Fruit fly (Drosophila melanogaster) whole organism: Measurements from ENCODE around the gene CG15545.

Experiments
- CG8478 ChIP-seq: fragments of >200 bp; optimal IDR thresholded peaks from 2 replicates; lab custom pipeline; 2018; ENCODE audit warnings: inconsistent platforms
- Dll ChIP-seq: fragments of >200 bp; optimal IDR thresholded peaks from 2 replicates; lab custom pipeline; 2017
- EcR ChIP-seq, 2 experiments: fragments of >200 bp; optimal IDR thresholded peaks; 2 replicates each; lab custom pipeline; 2017; ENCODE audit warnings: missing biosample characterization in 2 of 2, missing genetic modification characterization in 2 of 2, missing genetic modification reagents in 2 of 2
- pan ChIP-seq: fragments of >200 bp; optimal IDR thresholded peaks from 2 replicates; lab custom pipeline; 2017
- psq ChIP-seq: fragments of >200 bp; optimal IDR thresholded peaks from 2 replicates; lab custom pipeline; 2017
- usp ChIP-seq: fragments of >200 bp; optimal IDR thresholded peaks from 2 replicates; lab custom pipeline; 2017; ENCODE audit warnings: missing biosample characterization, missing genetic modification characterization, mixed read lengths

The CG15545 gene

DNA sequence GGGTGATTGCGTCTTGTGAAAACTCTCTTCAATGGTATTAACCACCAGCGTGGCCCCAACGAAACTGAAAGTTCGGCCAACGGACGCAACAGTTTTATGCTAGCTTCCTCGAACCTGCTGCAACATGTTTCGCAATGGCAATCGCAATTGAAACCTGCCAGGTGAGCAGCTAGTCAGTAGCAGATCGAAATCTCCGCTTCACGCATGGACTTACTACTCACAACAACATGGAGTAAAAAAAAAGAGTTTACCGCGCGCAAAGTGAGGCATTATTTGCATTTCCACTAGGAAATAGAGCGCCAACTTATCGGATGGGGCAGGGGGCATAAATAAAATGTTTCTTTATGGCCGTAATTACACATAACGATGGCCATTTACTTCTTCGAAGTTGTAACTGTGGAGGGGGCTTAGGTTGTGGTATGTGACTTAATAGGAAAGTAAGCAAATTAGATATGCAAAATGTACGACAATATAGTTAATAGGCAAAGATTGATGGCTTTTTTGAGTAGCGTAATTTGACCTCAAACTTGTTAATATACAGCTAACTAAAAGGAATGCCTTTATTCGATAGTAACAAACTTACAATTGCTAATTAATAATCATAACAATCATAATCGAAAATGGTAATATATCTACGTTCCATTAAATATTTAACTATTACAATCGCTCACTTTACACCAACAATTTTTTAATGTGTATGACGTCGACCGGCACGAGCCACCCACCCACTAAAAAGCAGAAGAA is at the start of gene CG15545:
Gene CG15545 (minus strand): TSS at position 51 of the 744 bp plus-strand sequence.
- no peak for TF ChIP-seq pan (lab: Kevin White, UChicago)
- TF ChIP-seq Dll (lab: Kevin White, UChicago): no peak
- no peak for TF ChIP-seq usp (GFP tag; lab: Kevin White, UChicago)
- no peak for TF ChIP-seq EcR (GFP tag; optimal IDR thresholded peaks at IDR 0.05; lab: Kevin White, UChicago)
- TF ChIP-seq CG8478: no peak
- no peak for TF ChIP-seq psq (lab: Kevin White, UChicago)

DNA sequence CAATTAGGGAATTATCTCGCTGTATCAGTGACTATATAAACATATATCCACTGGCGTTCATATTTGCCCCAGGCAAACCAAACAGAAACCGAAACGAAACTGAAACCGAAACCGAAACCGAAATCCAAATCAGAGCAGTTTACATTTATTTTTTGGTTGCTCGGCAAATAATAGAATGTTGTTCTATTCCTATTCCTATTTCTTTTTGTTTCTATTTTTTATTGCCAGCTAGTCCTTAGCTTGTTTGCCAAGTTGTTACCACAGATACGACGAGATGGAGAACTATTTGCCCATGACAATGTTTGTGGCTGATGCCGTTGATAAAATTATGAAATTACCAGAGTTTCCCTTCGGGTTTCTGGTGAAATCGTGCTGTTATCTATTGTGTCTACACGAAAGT is 46.7 kb upstream of the CG15545 start:
- no peak for TF ChIP-seq CG8478
- no peak for TF ChIP-seq psq (lab: Kevin White, UChicago)
- no peak for TF ChIP-seq Dll (lab: Kevin White, UChicago)
- no peak for TF ChIP-seq EcR (GFP tag; optimal IDR thresholded peaks at IDR 0.05; lab: Kevin White, UChicago)
- no peak for TF ChIP-seq usp (GFP tag; lab: Kevin White, UChicago)
- no peak for TF ChIP-seq pan (lab: Kevin White, UChicago)

DNA sequence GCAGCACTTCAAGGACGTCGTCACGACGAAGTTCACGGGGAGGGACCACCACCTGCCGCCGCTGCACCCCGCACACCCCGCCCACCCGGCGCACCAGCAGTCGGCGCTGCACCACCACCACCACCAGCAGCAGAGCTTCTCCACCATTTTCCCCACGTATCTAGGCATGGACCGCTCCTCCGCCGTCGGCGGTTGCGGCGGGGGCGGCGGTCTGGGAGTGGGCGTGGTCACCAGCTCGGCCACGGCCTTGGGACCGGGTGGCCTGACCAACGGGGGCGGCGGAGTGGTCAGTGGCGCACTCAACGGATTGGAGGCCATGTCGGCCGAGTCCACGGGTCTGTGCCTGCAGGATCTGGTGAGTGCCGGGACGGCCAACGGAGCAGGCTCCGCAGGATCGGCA is 43.9 kb upstream of the CG15545 start:
- TF ChIP-seq pan (lab: Kevin White, UChicago): no peak
- TF ChIP-seq Dll (lab: Kevin White, UChicago): no peak
- no peak for TF ChIP-seq EcR (GFP tag; optimal IDR thresholded peaks at IDR 0.05; lab: Kevin White, UChicago)
- TF ChIP-seq CG8478: no peak
- no peak for TF ChIP-seq usp (GFP tag; lab: Kevin White, UChicago)
- TF ChIP-seq psq (lab: Kevin White, UChicago): no peak

DNA sequence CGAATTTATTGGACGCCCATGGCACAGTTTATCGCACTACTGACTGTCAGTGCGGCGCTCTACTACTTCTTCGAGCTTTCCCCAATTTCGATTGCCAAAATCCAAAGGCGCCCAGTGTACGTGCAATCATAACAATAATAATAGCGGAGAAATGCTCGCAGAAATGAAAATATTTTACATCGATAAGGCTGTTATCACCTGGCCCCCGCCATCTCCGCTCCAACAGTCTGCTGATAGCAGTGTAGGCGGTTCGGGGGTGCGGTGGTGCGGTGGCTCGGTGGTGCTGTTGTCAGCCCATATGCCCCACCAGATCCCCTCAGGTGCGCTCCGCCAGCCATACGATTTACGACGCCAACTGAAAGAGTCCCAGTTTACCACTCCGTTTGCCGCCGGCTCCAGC is 43.1 kb upstream of the CG15545 start:
- TF ChIP-seq EcR (GFP tag; optimal IDR thresholded peaks at IDR 0.05; lab: Kevin White, UChicago): no peak
- TF ChIP-seq usp (GFP tag; lab: Kevin White, UChicago): no peak
- TF ChIP-seq pan (lab: Kevin White, UChicago): no peak
- no peak for TF ChIP-seq Dll (lab: Kevin White, UChicago)
- no peak for TF ChIP-seq CG8478

DNA sequence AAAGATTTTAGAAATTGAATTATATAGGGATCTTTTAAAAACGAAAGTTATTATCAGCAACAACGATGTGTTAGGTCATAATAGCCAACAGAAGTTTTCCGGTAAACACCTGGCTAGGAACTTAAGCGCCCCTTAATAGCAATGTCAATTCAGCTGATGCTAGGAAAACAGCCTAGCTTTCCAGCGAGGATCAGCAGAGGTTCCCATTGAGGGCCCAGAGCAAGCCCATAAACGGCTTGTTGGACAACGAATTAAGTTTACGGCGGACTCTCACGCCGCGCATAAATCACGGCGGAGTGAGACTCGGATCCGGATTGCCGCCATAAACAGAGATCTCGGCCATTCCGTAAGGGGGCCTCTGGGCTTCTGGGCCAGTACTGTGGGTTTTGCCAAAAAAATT is 41.6 kb upstream of the CG15545 start:
- no peak for TF ChIP-seq EcR (GFP tag; optimal IDR thresholded peaks at IDR 0.05; lab: Kevin White, UChicago)
- no peak for TF ChIP-seq pan (lab: Kevin White, UChicago)
- TF ChIP-seq Dll (lab: Kevin White, UChicago): no peak
- no peak for TF ChIP-seq usp (GFP tag; lab: Kevin White, UChicago)
- no peak for TF ChIP-seq psq (lab: Kevin White, UChicago)
- TF ChIP-seq CG8478: no peak

DNA sequence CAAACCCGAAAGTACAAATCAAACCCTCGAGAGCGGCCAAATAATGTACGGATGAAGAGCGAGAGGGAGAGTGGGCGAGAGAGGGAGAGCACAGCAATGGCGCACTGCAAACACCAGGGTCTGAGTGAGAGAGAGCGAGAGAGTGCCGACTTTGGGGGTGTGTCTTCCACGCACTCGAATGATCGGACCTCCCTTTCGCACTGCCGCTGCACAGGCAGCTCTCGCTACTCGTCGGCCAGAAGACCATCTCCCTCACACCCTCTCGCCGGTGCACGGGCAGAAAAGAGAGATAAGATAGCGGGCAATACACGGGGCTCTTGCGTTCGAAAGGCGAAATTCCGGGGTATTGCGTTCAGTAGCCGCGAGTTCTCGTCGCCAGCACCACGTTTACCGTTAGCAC is 40.3 kb upstream of the CG15545 start, which contains the start of gene Ptx1:
Gene Ptx1 (plus strand): TSS at position 353 of the 400 bp plus-strand sequence.
- peak; percentile 65 for TF ChIP-seq Dll (lab: Kevin White, UChicago)
- TF ChIP-seq CG8478: peak; percentile 94
- TF ChIP-seq pan (lab: Kevin White, UChicago): no peak

DNA sequence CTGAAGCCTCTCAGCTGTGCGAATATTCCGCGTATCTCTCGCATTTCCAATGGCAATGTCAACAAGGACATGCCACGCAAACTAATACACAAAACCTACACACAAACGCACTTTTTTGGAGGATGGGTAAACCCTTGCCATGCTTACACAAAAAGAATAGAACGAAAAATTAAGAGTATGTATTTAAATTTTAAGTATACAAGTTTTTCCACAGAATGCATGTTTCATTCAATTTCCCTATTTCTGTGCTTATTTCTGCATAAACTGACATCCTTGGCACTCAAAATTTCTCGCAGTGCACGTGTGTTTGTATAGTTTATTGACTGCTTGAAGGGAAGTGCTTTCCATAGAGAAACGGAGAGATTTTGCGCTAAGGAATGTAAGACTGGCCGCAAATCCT is 37.7 kb upstream of the CG15545 start:
- TF ChIP-seq pan (lab: Kevin White, UChicago) (no peak), psq (lab: Kevin White, UChicago) (no peak), Dll (lab: Kevin White, UChicago) (no peak), CG8478 (no peak), usp (GFP tag; lab: Kevin White, UChicago) (no peak), EcR (GFP tag; optimal IDR thresholded peaks at IDR 0.05; lab: Kevin White, UChicago) (no peak)

DNA sequence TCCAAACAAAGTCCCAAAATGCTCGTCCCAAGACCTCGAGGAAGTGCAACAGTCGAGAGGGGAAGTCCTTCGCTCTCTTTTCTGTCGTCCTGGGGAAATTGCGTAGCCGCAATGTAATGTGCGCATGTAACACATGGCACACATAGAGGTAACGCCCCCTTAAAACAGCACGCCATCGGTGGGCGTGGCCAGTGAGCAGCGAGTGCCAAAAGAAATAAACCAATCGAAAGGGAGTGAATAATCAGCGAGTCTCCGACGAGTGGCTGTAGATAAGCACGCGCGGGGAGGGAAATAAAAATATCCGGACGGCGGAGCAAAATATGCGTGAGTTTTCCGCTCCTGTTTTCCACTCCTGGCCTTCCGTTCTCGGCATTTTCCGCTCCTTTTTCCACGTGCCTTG is 36.9 kb upstream of the CG15545 start:
- no peak for TF ChIP-seq EcR (GFP tag; optimal IDR thresholded peaks at IDR 0.05; lab: Kevin White, UChicago)
- no peak for TF ChIP-seq Dll (lab: Kevin White, UChicago)
- no peak for TF ChIP-seq pan (lab: Kevin White, UChicago)
- TF ChIP-seq usp (GFP tag; lab: Kevin White, UChicago): no peak
- TF ChIP-seq psq (lab: Kevin White, UChicago): no peak
- no peak for TF ChIP-seq CG8478

DNA sequence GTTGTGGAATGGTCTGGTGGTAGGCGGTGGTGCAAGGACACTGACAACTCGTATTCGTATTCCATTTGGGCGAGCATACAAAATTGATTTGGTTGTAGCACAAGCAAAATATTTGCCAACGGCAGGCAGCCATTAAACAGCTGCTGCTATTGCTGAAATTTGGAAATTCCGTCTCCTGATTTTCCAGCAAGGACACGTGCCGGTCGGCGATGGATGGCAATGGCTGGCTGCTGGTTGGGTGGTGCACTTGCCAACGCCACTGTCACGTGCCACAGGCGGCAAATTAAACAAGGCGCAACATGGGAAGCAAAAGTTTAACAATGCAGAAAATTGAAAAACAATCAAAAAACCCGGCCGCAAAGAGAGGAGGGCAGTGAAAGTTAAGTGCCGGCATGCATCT is 31.8 kb upstream of the CG15545 start:
- TF ChIP-seq psq (lab: Kevin White, UChicago) (no peak), Dll (lab: Kevin White, UChicago) (no peak), pan (lab: Kevin White, UChicago) (no peak), CG8478 (no peak), usp (GFP tag; lab: Kevin White, UChicago) (no peak), EcR (GFP tag; optimal IDR thresholded peaks at IDR 0.05; lab: Kevin White, UChicago) (no peak)

DNA sequence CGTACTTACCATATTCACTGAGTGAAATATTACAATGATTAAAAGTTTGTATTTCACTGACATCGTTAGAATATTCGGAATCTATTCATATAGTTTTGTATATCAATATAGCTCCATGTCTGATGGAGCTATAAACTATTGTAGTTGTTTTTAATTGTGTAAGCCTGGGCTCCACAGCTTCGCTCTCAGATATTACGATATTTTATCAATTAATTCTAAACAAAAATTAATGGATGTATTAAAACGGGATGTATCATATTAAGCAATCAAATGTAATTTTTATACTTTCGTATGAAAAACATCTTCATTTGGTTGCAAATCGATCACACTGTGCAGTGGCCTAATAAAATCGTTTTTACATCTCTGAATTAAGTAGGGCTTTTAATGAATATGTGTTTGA is 29.9 kb upstream of the CG15545 start, which contains the start of gene CG33483:
Gene CG33483 (minus strand): TSS at position 101 of the 400 bp plus-strand sequence.
- TF ChIP-seq Dll (lab: Kevin White, UChicago): no peak
- TF ChIP-seq psq (lab: Kevin White, UChicago): no peak
- no peak for TF ChIP-seq CG8478
- no peak for TF ChIP-seq EcR (GFP tag; optimal IDR thresholded peaks at IDR 0.05; lab: Kevin White, UChicago)
- TF ChIP-seq pan (lab: Kevin White, UChicago): no peak
- no peak for TF ChIP-seq usp (GFP tag; lab: Kevin White, UChicago)

DNA sequence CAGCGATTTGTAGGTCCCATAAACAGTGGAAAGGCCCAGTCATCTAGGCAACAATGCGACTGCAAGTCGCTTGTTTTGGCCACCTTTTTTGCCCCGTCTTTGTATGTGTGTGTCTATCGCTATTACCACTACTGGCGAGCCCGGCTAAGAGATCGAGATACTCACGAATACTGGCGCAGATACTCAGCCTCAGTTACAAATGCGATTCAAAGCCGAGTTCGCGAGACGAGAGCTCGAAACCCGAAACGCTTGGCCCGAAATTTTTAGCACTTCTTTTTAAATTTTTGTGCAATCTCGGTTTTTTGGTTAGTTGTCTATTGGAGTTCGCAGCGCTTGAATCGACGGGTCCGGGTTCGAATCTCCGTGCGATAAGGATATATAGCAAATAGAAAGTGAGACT is 21.6 kb upstream of the CG15545 start, which contains the start of gene Cyp4c3:
Gene Cyp4c3 (plus strand): TSS at position 301 of the 400 bp plus-strand sequence.
- TF ChIP-seq EcR (GFP tag; optimal IDR thresholded peaks at IDR 0.05; lab: Kevin White, UChicago): no peak
- TF ChIP-seq pan (lab: Kevin White, UChicago): no peak
- no peak for TF ChIP-seq psq (lab: Kevin White, UChicago)
- no peak for TF ChIP-seq CG8478
- no peak for TF ChIP-seq usp (GFP tag; lab: Kevin White, UChicago)
- TF ChIP-seq Dll (lab: Kevin White, UChicago): no peak

DNA sequence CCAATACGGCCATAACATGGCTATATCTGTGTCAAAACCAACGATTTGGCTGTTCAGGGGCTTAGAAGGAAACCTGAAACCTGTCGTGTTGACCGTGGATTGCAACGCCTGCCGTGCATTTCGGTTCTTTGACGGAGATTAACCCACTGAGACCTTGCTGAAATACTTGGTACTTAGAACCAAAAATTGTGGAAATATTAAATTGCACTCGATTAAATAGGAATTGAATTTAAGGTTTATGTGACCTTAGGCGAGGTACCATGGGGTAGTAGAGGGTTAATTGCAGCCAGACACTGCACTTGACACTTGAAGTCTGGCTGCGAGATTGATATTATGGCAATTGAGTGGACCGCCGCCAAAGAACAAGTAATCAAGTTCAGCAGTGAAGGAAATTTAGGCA is 17.9 kb upstream of the CG15545 start:
- no peak for TF ChIP-seq CG8478
- no peak for TF ChIP-seq EcR (GFP tag; optimal IDR thresholded peaks at IDR 0.05; lab: Kevin White, UChicago)
- TF ChIP-seq psq (lab: Kevin White, UChicago): no peak
- TF ChIP-seq Dll (lab: Kevin White, UChicago): no peak
- TF ChIP-seq usp (GFP tag; lab: Kevin White, UChicago): no peak
- TF ChIP-seq pan (lab: Kevin White, UChicago): no peak
